Worm (Caenorhabditis elegans) whole organism, L3 larva: ENCODE results near the gene tag-151.

Source experiments
- ZK546.5 ChIP-seq: sonication (generic microtip); optimal IDR thresholded peaks from 2 replicates; lab custom pipeline; 2017; ENCODE audit warnings: missing biosample characterization, missing genetic modification characterization
- egl-27 ChIP-seq: sonication (generic microtip); optimal IDR thresholded peaks from 4 replicates; lab custom pipeline; 2017; ENCODE audit warnings: missing biosample characterization, missing genetic modification reagents, missing genetic modification characterization
- elt-2 ChIP-seq: sonication (generic microtip); optimal IDR thresholded peaks from 2 replicates; lab custom pipeline; 2016; ENCODE audit warnings: missing genetic modification reagents, mild to moderate bottlenecking, missing genetic modification characterization, missing compliant biosample characterization
- lin-15B ChIP-seq: fragments of 150-350 bp; optimal IDR thresholded peaks from 2 replicates; lab custom pipeline; 2014; ENCODE audit warnings: missing biosample characterization, missing genetic modification characterization
- nhr-237 ChIP-seq: fragments of 150-350 bp; optimal IDR thresholded peaks from 2 replicates; lab custom pipeline; 2014; ENCODE audit warnings: missing biosample characterization, missing genetic modification characterization
- nhr-25 ChIP-seq: sonication (generic microtip); optimal IDR thresholded peaks from 2 replicates; lab custom pipeline; 2017; ENCODE audit warnings: missing biosample characterization, missing genetic modification characterization
- nhr-77 ChIP-seq: fragments of 150-350 bp; optimal IDR thresholded peaks from 2 replicates; lab custom pipeline; 2014; ENCODE audit warnings: missing biosample characterization, missing genetic modification characterization
- pha-4 ChIP-seq: fragments of 150-350 bp; optimal IDR thresholded peaks from 2 replicates; lab custom pipeline; 2014; ENCODE audit warnings: missing biosample characterization, missing genetic modification reagents, missing genetic modification characterization

DNA sequence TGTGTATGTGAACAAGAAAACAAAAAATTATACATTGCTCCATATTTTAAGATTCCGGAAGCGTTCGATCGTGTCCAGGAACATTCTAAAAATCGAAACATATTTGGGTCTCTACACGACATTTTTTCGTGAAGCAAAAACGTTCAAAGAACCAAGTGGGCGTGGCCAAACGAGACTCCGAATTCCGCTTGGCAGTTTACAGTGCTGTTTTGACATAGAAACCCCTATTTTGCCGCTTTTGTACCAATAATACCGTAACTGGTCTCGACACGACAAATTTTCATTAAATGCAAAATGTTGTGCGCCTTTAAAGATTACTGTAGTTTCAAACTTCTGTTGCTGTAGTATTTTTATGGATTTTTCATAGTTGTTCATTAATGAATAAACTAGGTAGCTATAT is 45.6 kb downstream of the tag-151 start:
- TF ChIP-seq nhr-237, result no peak
- TF ChIP-seq elt-2 (tag; lab: Kevin White, UChicago), result no peak
- TF ChIP-seq nhr-25 (tag; lab: Kevin White, UChicago), result no peak
- no peak for TF ChIP-seq lin-15B (tag; lab: Kevin White, UChicago)
- no peak for TF ChIP-seq pha-4 (tag; lab: Kevin White, UChicago)
- no peak for TF ChIP-seq ZK546.5 (tag; lab: Kevin White, UChicago)
- TF ChIP-seq egl-27 (tag; lab: Kevin White, UChicago), result no peak
- TF ChIP-seq nhr-77 (tag; lab: Kevin White, UChicago), result no peak
